Fruit fly (Drosophila melanogaster) S2 (cell line): Measurements from ENCODE around the gene CG32264.

Experiments
- CG8478 ChIP-seq: fragments of >200 bp; optimal IDR thresholded peaks from 2 replicates; lab custom pipeline; 2018
- CTCF ChIP-seq, 2 experiments: fragments of >200 bp; optimal IDR thresholded peaks; 2 replicates each; lab custom pipeline; 2018

DNA sequence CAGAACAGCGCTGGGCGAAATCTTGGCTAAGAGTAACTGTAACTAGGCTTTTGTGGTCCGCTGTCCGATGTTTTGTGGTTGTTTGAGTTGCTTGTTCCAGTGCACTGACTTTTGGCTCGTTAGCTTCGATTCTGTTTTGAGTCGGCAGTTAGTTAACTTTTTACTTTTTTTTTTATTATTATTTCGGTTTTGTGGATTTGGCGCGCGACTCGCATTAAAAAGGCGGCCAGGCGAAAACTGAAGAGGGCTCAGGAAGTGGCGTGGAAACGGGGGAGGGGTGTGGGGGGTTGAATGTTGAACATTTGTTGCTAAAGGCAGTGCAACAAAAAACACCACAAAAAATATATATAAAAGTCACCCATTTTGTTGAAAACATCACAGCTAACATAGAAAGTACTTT, 22.8 kb downstream of the CG32264 start:
- no peak for TF ChIP-seq CG8478
- TF ChIP-seq CTCF (optimal IDR thresholded peaks at IDR 0.05; lab: Kevin White, UChicago), result no peak
